Worm (Caenorhabditis elegans): ENCODE data around the gene cox-6B.

DNA sequence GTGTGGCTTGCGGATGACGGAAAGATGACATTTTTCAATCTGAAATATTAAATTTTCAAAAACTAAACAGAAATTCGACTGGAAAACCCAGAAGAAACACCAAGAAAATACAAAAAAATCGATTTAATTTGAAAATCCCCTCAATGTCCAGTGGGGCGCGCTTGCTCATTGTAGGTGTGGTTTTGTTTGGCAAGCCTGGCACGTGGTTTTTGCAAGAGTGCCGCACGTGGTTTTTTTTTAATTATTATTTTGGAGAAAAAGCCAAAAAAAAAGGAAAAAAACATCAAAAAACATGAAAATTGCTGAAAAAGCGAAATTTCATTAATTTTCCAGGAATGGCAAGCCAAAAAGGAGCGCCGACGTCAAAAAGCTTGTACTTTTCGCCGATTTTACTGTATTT is 69.2 kb downstream of the cox-6B start, which contains the start of gene swsn-3:
- TF ChIP-seq lin-15B (tag; optimal IDR thresholded peaks at IDR 0.05) (peak; percentile 96), R02D3.7 (tag; optimal IDR thresholded peaks at IDR 0.05) (peak; percentile 79), nhr-11 (tag; optimal IDR thresholded peaks at IDR 0.05) (no peak), unc-62 (GFP tag; optimal IDR thresholded peaks at IDR 0.05) (no peak)
